Fruit fly (Drosophila melanogaster): Measurements from ENCODE around the gene CG6013.
A peak's percentile ranks its signal among the peaks of the same experiment; 100 is the strongest.

CG6013 gene

DNA sequence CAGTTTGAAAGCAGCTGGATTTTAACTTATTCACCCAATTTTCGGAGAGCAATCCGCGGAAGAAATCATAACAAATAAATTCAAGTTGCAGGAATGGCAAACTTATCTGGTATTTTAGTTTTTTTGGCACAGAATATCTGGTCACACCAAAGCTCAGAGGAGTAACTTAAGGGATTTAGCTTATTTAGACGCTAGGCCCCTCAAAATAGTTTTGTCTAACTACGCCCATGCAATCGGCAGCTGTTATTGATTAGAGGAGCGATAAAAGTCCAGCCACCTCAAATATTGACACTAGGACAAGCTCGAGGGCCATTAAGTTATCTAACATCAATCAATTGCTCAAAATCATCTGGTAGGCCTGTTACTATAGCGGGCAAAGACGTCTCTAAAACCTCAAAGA is 2.5 kb upstream of the CG6013 start, which contains the start of the genes GatA and P5cr (continued):
- TF ChIP-seq CG3726 (GFP tag; IDR thresholded peaks at IDR 0.05) = no peak
- TF ChIP-seq danr (GFP tag; IDR thresholded peaks at IDR 0.05) = 0 out of 2 replicates have a peak, but pooled peaks have one; percentile 32
- TF ChIP-seq chinmo (GFP tag; IDR thresholded peaks at IDR 0.05; ENCODE audit: partially characterized antibody) = no peak
- TF ChIP-seq CG10565 (GFP tag; optimal IDR thresholded peaks at IDR 0.05) = no peak
- TF ChIP-seq bowl (GFP tag; IDR thresholded peaks at IDR 0.05) = 0 out of 2 replicates have a peak, but pooled peaks have one; percentile 21
- peak; percentile 21 for TF ChIP-seq Ssrp (tag; optimal IDR thresholded peaks at IDR 0.05)
- TF ChIP-seq CG4282 (GFP tag; optimal IDR thresholded peaks at IDR 0.05) = peak; percentile 70
- peak; percentile 76 for TF ChIP-seq unpg (GFP tag; optimal IDR thresholded peaks at IDR 0.05)
- peak; percentile 83 for TF ChIP-seq B-H2 (GFP tag; optimal IDR thresholded peaks at IDR 0.05)
- peak; percentile 51 for TF ChIP-seq CG7928 (GFP tag; optimal IDR thresholded peaks at IDR 0.05)
- no peak for TF ChIP-seq CG33557 (GFP tag; optimal IDR thresholded peaks at IDR 0.05)
- TF ChIP-seq psq (GFP tag; optimal IDR thresholded peaks at IDR 0.05) = peak; percentile 19
- TF ChIP-seq sisA (GFP tag; IDR thresholded peaks at IDR 0.05) = peak; percentile 66
- peak; percentile 90 for TF ChIP-seq CG14014 (GFP tag; IDR thresholded peaks at IDR 0.05)
- TF ChIP-seq p53 (GFP tag; optimal IDR thresholded peaks at IDR 0.05) = peak; percentile 72
- peak; percentile 69 for TF ChIP-seq luna (GFP tag; optimal IDR thresholded peaks at IDR 0.05)
- peak; percentile 58 for TF ChIP-seq tap (tag; optimal IDR thresholded peaks at IDR 0.05)
- peak; percentile 86 for TF ChIP-seq CG8944 (GFP tag; optimal IDR thresholded peaks at IDR 0.05)
- no peak for TF ChIP-seq trh (GFP tag; optimal IDR thresholded peaks at IDR 0.05)
- no peak for TF ChIP-seq pros (GFP tag; optimal IDR thresholded peaks at IDR 0.05)
- TF ChIP-seq sc (optimal IDR thresholded peaks at IDR 0.05) = no peak
- no peak for TF ChIP-seq sc (GFP tag; optimal IDR thresholded peaks at IDR 0.05)
- no peak for TF ChIP-seq CG15011 (GFP tag; optimal IDR thresholded peaks at IDR 0.05)
- TF ChIP-seq CG3838 (GFP tag; optimal IDR thresholded peaks at IDR 0.05) = peak; percentile 29
- no peak for TF ChIP-seq prd (optimal IDR thresholded peaks at IDR 0.05)
- peak; percentile 84 for TF ChIP-seq prd (GFP tag; IDR thresholded peaks at IDR 0.05)
- TF ChIP-seq Bteb2 (GFP tag; optimal IDR thresholded peaks at IDR 0.05) = peak; percentile 77
- peak; percentile 91 for TF ChIP-seq dysf (GFP tag; IDR thresholded peaks at IDR 0.05)
- TF ChIP-seq gro (GFP tag; optimal IDR thresholded peaks at IDR 0.05) = peak; percentile 93
- peak; percentile 83 for TF ChIP-seq CG14441 (GFP tag; IDR thresholded peaks at IDR 0.05)
- peak; percentile 74 for TF ChIP-seq Atf-2 (GFP tag; optimal IDR thresholded peaks at IDR 0.05)
- peak; percentile 80 for TF ChIP-seq CG1792 (GFP tag; optimal IDR thresholded peaks at IDR 0.05)
- peak; percentile 83 for TF ChIP-seq CG3847 (GFP tag; IDR thresholded peaks at IDR 0.05)
- peak; percentile 93 for TF ChIP-seq Antp (GFP tag; optimal IDR thresholded peaks at IDR 0.05)
- peak; percentile 64 for TF ChIP-seq pb (GFP tag; optimal IDR thresholded peaks at IDR 0.05)
- no peak for TF ChIP-seq CG2875 (GFP tag; optimal IDR thresholded peaks at IDR 0.05)
- peak; percentile 8 for TF ChIP-seq CG10462 (GFP tag; optimal IDR thresholded peaks at IDR 0.05)
- TF ChIP-seq tin (GFP tag; optimal IDR thresholded peaks at IDR 0.05) = peak; percentile 84
- no peak for TF ChIP-seq Spps (tag; optimal IDR thresholded peaks at IDR 0.05)
- peak; percentile 80 for TF ChIP-seq al (GFP tag; IDR thresholded peaks at IDR 0.05)
- TF ChIP-seq ken (GFP tag; IDR thresholded peaks at IDR 0.05) = peak; percentile 86
- peak; percentile 82 for TF ChIP-seq az2 (GFP tag; optimal IDR thresholded peaks at IDR 0.05)
- peak; percentile 61 for TF ChIP-seq CG8281 (tag; optimal IDR thresholded peaks at IDR 0.05)
- TF ChIP-seq CG8089 (GFP tag; optimal IDR thresholded peaks at IDR 0.05) = peak; percentile 64
- TF ChIP-seq HmgD (GFP tag; optimal IDR thresholded peaks at IDR 0.05) = peak; percentile 48
- no peak for TF ChIP-seq Dll (GFP tag; IDR thresholded peaks at IDR 0.05; ENCODE audit: partially characterized antibody)
- peak; percentile 70 for TF ChIP-seq CG6765 (GFP tag; optimal IDR thresholded peaks at IDR 0.05)
- TF ChIP-seq Atf3 (GFP tag; optimal IDR thresholded peaks at IDR 0.05) = peak; percentile 51
- peak; percentile 32 for TF ChIP-seq twi (tag; optimal IDR thresholded peaks at IDR 0.05)
- TF ChIP-seq CG1832 (GFP tag; optimal IDR thresholded peaks at IDR 0.05) = no peak
- TF ChIP-seq sens (GFP tag) = peak; percentile 88
- no peak for TF ChIP-seq CG16813 (GFP tag; IDR thresholded peaks at IDR 0.05; ENCODE audit: partially characterized antibody)
- TF ChIP-seq Rx (GFP tag; IDR thresholded peaks at IDR 0.05) = peak; percentile 78

All from whole organism, embryonic.